Worm (Caenorhabditis elegans) whole organism, L1 larva: ENCODE results near the gene T24D5.2.

ENCODE experiments used
- C04F5.9 ChIP-seq: sonication (generic microtip); optimal IDR thresholded peaks from 2 replicates; lab custom pipeline; 2016; ENCODE audit warnings: missing genetic modification characterization, missing compliant biosample characterization
- C16A3.4 ChIP-seq: fragments of 150-350 bp; optimal IDR thresholded peaks from 2 replicates; lab custom pipeline; 2014; ENCODE audit warnings: missing biosample characterization, missing genetic modification characterization
- aha-1 ChIP-seq: fragments of 150-350 bp; optimal IDR thresholded peaks from 2 replicates; lab custom pipeline; 2014; ENCODE audit warnings: missing biosample characterization, missing genetic modification characterization
- alr-1 ChIP-seq: fragments of 200-800 bp; sonication (Bioruptor generic); optimal IDR thresholded peaks from 2 replicates; lab custom pipeline; 2018; ENCODE audit warnings: borderline replicate concordance, mild to moderate bottlenecking, missing genetic modification characterization, missing compliant biosample characterization
- ama-1 ChIP-seq: fragments of 150-350 bp; optimal IDR thresholded peaks from 2 replicates; lab custom pipeline; 2014
- ceh-63 ChIP-seq: fragments of 200-800 bp; sonication (Bioruptor generic); optimal IDR thresholded peaks from 2 replicates; lab custom pipeline; 2018; ENCODE audit warnings: mild to moderate bottlenecking, missing genetic modification characterization, missing compliant biosample characterization
- ceh-8 ChIP-seq: fragments of 200-800 bp; sonication (Bioruptor generic); optimal IDR thresholded peaks from 2 replicates; lab custom pipeline; 2018; ENCODE audit warnings: mild to moderate bottlenecking, missing genetic modification characterization, moderate library complexity, missing compliant biosample characterization
- ceh-88 ChIP-seq: fragments of 200-800 bp; sonication (Bioruptor generic); IDR thresholded peaks from 2 replicates; pipeline ENCODE4 v1.3.6; 2022; ENCODE audit warnings: missing genetic modification characterization, missing compliant biosample characterization
- ces-1 ChIP-seq: fragments of 150-350 bp; optimal IDR thresholded peaks from 2 replicates; lab custom pipeline; 2014; ENCODE audit warnings: missing biosample characterization, missing genetic modification reagents, missing genetic modification characterization
- efl-1 ChIP-seq, 4 experiments: fragments of 150-350 bp; optimal IDR thresholded peaks in 3 of 4; peaks in 1 of 4; 1 replicate in 1 of 4; 2 replicates in 3 of 4; lab custom pipeline; 2014; ENCODE audit warnings: missing biosample characterization in 2 of 4, missing genetic modification characterization in 2 of 4, missing genetic modification reagents in 2 of 4
- efl-3 ChIP-seq: fragments of 200-800 bp; sonication (Bioruptor generic); optimal IDR thresholded peaks from 2 replicates; lab custom pipeline; 2018; ENCODE audit warnings: mild to moderate bottlenecking, missing genetic modification characterization, missing compliant biosample characterization
- egl-27 ChIP-seq, 2 experiments: fragments of 150-350 bp in 1 of 2; sonication (generic microtip); optimal IDR thresholded peaks; 3 replicates each; lab custom pipeline; 2017 to 2018; ENCODE audit warnings: missing biosample characterization in 2 of 2, missing genetic modification characterization in 2 of 2, missing genetic modification reagents in 2 of 2
- ets-5 ChIP-seq: fragments of 200-800 bp; sonication (Bioruptor generic); IDR thresholded peaks from 2 replicates; pipeline ENCODE4 v1.3.6; 2022; ENCODE audit warnings: missing genetic modification characterization, missing compliant biosample characterization
- fkh-10 ChIP-seq: sonication (generic microtip); optimal IDR thresholded peaks from 2 replicates; lab custom pipeline; 2017; ENCODE audit warnings: missing biosample characterization, missing genetic modification reagents, missing genetic modification characterization
- fkh-8 ChIP-seq: sonication (generic microtip); optimal IDR thresholded peaks from 2 replicates; lab custom pipeline; 2016; ENCODE audit warnings: mild to moderate bottlenecking, missing genetic modification characterization, missing compliant biosample characterization
- fos-1 ChIP-seq: fragments of 150-350 bp; optimal IDR thresholded peaks from 2 replicates; lab custom pipeline; 2014; ENCODE audit warnings: missing biosample characterization, missing genetic modification characterization
- grh-1 ChIP-seq: fragments of 200-800 bp; sonication (Bioruptor generic); IDR thresholded peaks from 2 replicates; pipeline ENCODE4 v1.3.6; 2022; ENCODE audit warnings: missing genetic modification reagents, missing genetic modification characterization, missing compliant biosample characterization
- hlh-17 ChIP-seq: fragments of 200-800 bp; sonication (Bioruptor generic); optimal IDR thresholded peaks from 2 replicates; lab custom pipeline; 2018; ENCODE audit warnings: missing genetic modification characterization, mild to moderate bottlenecking, missing compliant biosample characterization, moderate library complexity, borderline replicate concordance
- hlh-4 ChIP-seq: sonication (generic microtip); optimal IDR thresholded peaks from 2 replicates; lab custom pipeline; 2016; ENCODE audit warnings: mild to moderate bottlenecking, missing genetic modification characterization, missing compliant biosample characterization
- isw-1 ChIP-seq: fragments of 200-800 bp; sonication (Bioruptor generic); IDR thresholded peaks from 2 replicates; pipeline ENCODE4 v1.3.6; 2022; ENCODE audit warnings: missing genetic modification characterization, missing compliant biosample characterization
- jun-1 ChIP-seq: fragments of 150-350 bp; optimal IDR thresholded peaks from 2 replicates; lab custom pipeline; 2014; ENCODE audit warnings: missing biosample characterization, missing genetic modification reagents, missing genetic modification characterization
- lin-14 ChIP-seq: fragments of 200-800 bp; sonication (Bioruptor generic); optimal IDR thresholded peaks from 2 replicates; lab custom pipeline; 2018; ENCODE audit warnings: mild to moderate bottlenecking, missing genetic modification characterization, moderate library complexity, missing compliant biosample characterization
- lin-39 ChIP-seq: fragments of 150-350 bp; optimal IDR thresholded peaks from 2 replicates; lab custom pipeline; 2014; ENCODE audit warnings: missing biosample characterization, missing genetic modification reagents, missing genetic modification characterization
- lir-3 ChIP-seq: sonication (generic microtip); optimal IDR thresholded peaks from 2 replicates; lab custom pipeline; 2016; ENCODE audit warnings: mild to moderate bottlenecking, missing genetic modification characterization, moderate library complexity, missing compliant biosample characterization; ENCODE audit not compliant: poor library complexity
- mab-9 ChIP-seq: fragments of 200-800 bp; sonication (Bioruptor generic); IDR thresholded peaks from 2 replicates; pipeline ENCODE4 v1.3.6; 2022; ENCODE audit warnings: missing genetic modification reagents, missing genetic modification characterization, missing compliant biosample characterization
- mdl-1 ChIP-seq, 2 experiments: fragments of 150-350 bp; optimal IDR thresholded peaks; 2 replicates each; lab custom pipeline; 2014 to 2017; ENCODE audit warnings: missing biosample characterization in 2 of 2, missing genetic modification characterization in 2 of 2, inconsistent platforms in 1 of 2
- mef-2 ChIP-seq: fragments of 150-350 bp; optimal IDR thresholded peaks from 2 replicates; lab custom pipeline; 2014; ENCODE audit warnings: missing biosample characterization, missing genetic modification characterization
- mep-1 ChIP-seq: fragments of 150-350 bp; optimal IDR thresholded peaks from 2 replicates; lab custom pipeline; 2014; ENCODE audit warnings: missing biosample characterization, missing genetic modification characterization
- nhr-11 ChIP-seq: fragments of 150-350 bp; optimal IDR thresholded peaks from 2 replicates; lab custom pipeline; 2014; ENCODE audit warnings: missing biosample characterization, missing genetic modification characterization
- nhr-12 ChIP-seq: sonication (generic microtip); optimal IDR thresholded peaks from 2 replicates; lab custom pipeline; 2017; ENCODE audit warnings: missing biosample characterization, missing genetic modification characterization
- nhr-20 ChIP-seq: sonication (generic microtip); optimal IDR thresholded peaks from 2 replicates; lab custom pipeline; 2016; ENCODE audit warnings: mild to moderate bottlenecking, missing genetic modification characterization, missing compliant biosample characterization
- nhr-47 ChIP-seq: sonication (generic microtip); optimal IDR thresholded peaks from 2 replicates; lab custom pipeline; 2016; ENCODE audit warnings: mild to moderate bottlenecking, missing genetic modification characterization, moderate library complexity, missing compliant biosample characterization
- nhr-71 ChIP-seq: sonication (generic microtip); optimal IDR thresholded peaks from 2 replicates; lab custom pipeline; 2016; ENCODE audit warnings: mild to moderate bottlenecking, missing genetic modification characterization, moderate library complexity, missing compliant biosample characterization
- nhr-76 ChIP-seq: sonication (generic microtip); optimal IDR thresholded peaks from 2 replicates; lab custom pipeline; 2017; ENCODE audit warnings: missing biosample characterization, missing genetic modification characterization
- nhr-77 ChIP-seq: fragments of 150-350 bp; optimal IDR thresholded peaks from 2 replicates; lab custom pipeline; 2014; ENCODE audit warnings: missing biosample characterization, missing genetic modification characterization
- nhr-84 ChIP-seq: sonication (generic microtip); optimal IDR thresholded peaks from 2 replicates; lab custom pipeline; 2017; ENCODE audit warnings: missing biosample characterization, missing genetic modification characterization
- nhr-85 ChIP-seq: sonication (generic microtip); peaks from one replicate; lab custom pipeline; 2016; ENCODE audit warnings: missing genetic modification characterization, inconsistent platforms, missing compliant biosample characterization
- pag-3 ChIP-seq: sonication (generic microtip); optimal IDR thresholded peaks from 2 replicates; lab custom pipeline; 2017; ENCODE audit warnings: missing genetic modification characterization, mild to moderate bottlenecking, missing compliant biosample characterization, antibody characterized with exemption, borderline replicate concordance; ENCODE audit not compliant: insufficient read depth
- snpc-4 ChIP-seq: fragments of 150-350 bp; optimal IDR thresholded peaks from 2 replicates; lab custom pipeline; 2014; ENCODE audit warnings: missing biosample characterization, missing genetic modification characterization
- sox-4 ChIP-seq: sonication (generic microtip); optimal IDR thresholded peaks from 2 replicates; lab custom pipeline; 2016; ENCODE audit warnings: missing genetic modification characterization, missing compliant biosample characterization
- sup-37 ChIP-seq: fragments of 200-800 bp; sonication (Bioruptor generic); optimal IDR thresholded peaks from 2 replicates; lab custom pipeline; 2018; ENCODE audit warnings: mild to moderate bottlenecking, missing genetic modification characterization, missing compliant biosample characterization
- swsn-7 ChIP-seq: sonication (generic microtip); optimal IDR thresholded peaks from 2 replicates; lab custom pipeline; 2016; ENCODE audit warnings: missing genetic modification characterization, missing compliant biosample characterization
- tlp-1 ChIP-seq: fragments of 150-350 bp; optimal IDR thresholded peaks from 2 replicates; lab custom pipeline; 2014; ENCODE audit warnings: missing biosample characterization, missing genetic modification characterization
- unc-130 ChIP-seq: fragments of 150-350 bp; optimal IDR thresholded peaks from 2 replicates; lab custom pipeline; 2017; ENCODE audit warnings: missing biosample characterization, missing genetic modification characterization, inconsistent platforms
- unc-30 ChIP-seq: sonication (generic microtip); optimal IDR thresholded peaks from 2 replicates; lab custom pipeline; 2017; ENCODE audit warnings: missing biosample characterization, missing genetic modification characterization
- unc-62 ChIP-seq: fragments of 150-350 bp; optimal IDR thresholded peaks from 2 replicates; lab custom pipeline; 2014; ENCODE audit warnings: missing biosample characterization, missing genetic modification reagents, missing genetic modification characterization
- vab-15 ChIP-seq: sonication (generic microtip); optimal IDR thresholded peaks from 2 replicates; lab custom pipeline; 2017; ENCODE audit warnings: missing genotype, mild to moderate bottlenecking, missing genetic modification characterization, missing compliant biosample characterization
- zag-1 ChIP-seq: fragments of 150-350 bp; optimal IDR thresholded peaks from 2 replicates; lab custom pipeline; 2014; ENCODE audit warnings: missing biosample characterization, missing genetic modification characterization

The T24D5.2 gene

DNA sequence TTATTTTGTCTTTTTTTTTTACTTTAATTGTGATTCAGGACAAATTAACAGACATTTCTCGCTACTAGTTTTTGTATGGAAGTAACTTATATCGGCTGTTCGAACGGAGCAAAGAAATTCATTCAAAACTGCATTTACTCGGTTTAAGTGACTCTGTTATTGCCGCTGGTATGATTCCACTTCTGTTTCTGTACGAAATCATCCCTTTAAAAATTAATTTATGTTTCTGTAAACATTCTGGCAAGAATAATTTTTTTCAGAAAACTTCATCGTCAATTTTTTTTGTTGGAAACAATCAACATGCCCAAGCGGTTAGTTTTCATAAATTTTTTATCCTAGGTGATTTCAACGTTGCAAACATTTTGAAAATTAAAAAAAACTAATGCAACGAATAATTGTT is 6.5 kb downstream of the T24D5.2 start, which contains the start of gene T24D5.3:
T24D5.3 (plus strand) TSS at position 301 of the 400 bp plus-strand sequence.
- TF ChIP-seq nhr-47 (tag; lab: Kevin White, UChicago) (no peak), sox-4 (tag; lab: Kevin White, UChicago) (no peak), alr-1 (tag; lab: Kevin White, UChicago) (no peak), unc-130 (tag; lab: Kevin White, UChicago) (no peak), nhr-20 (no peak), zag-1 (tag; lab: Kevin White, UChicago) (no peak), ceh-8 (GFP tag; lab: Kevin White, UChicago) (no peak), lin-39 (tag; lab: Kevin White, UChicago) (no peak), fkh-8 (tag; lab: Kevin White, UChicago) (no peak)

DNA sequence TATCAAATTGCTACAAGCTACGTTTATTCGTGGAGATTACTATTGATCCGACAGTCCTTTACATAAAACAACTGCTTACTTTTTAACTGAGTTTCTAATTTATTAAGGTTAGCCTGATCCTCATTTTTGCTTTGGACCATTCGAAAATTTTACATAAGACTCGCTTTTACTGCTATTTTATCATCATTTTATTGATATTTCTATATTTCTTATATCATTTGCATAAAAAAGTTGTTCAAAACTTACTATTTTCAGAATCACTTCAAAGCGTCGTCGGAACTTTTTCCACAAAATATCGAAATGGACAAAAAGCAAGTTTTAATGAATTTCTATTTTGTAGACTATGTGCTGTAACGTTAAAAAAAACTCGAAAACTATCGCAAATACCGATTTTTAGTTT is 11.8 kb downstream of the T24D5.2 start, which contains the start of gene T24D5.1:
T24D5.1 (plus strand) TSS at position 301 of the 400 bp plus-strand sequence.
- TF ChIP-seq grh-1 (no peak), sup-37 (no peak), nhr-85 (tag; lab: Kevin White, UChicago) (no peak), swsn-7 (tag; lab: Kevin White, UChicago) (no peak), lin-14 (no peak), tlp-1 (tag; lab: Kevin White, UChicago) (no peak), nhr-71 (tag; lab: Kevin White, UChicago) (no peak), ama-1 (lab: Kevin White, UChicago) (no peak), unc-62 (GFP tag; lab: Kevin White, UChicago) (no peak), efl-3 (GFP tag; lab: Kevin White, UChicago) (no peak), C16A3.4 (tag; lab: Kevin White, UChicago) (no peak), ets-5 (GFP tag; lab: Robert Waterston, UW) (no peak), ceh-63 (no peak), lir-3 (tag; lab: Kevin White, UChicago) (no peak), fkh-10 (GFP tag; lab: Kevin White, UChicago) (no peak), nhr-77 (tag; lab: Kevin White, UChicago) (no peak), mep-1 (tag; lab: Kevin White, UChicago) (no peak), nhr-20 (no peak)

DNA sequence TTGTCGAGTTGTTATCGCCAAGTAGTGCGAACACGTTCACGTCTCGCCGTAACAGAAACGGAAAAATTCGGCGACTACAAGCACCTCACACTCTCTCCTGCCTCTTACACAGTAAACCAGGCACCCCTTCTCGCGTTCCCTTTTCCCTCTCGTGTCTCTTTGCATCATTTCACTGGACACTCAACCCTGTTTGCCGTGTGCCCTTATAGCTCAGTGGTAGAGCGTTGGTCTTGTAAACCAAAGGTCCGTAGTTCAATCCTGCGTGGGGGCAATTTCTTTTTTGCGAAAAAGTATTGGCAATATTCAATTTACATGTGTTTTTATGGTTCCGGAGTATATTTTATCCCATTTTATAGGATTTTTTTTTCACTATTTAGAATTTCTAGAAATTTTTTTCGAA is 22.7 kb downstream of the T24D5.2 start:
- TF ChIP-seq lin-39 (tag; lab: Kevin White, UChicago), result no peak
- no peak for TF ChIP-seq aha-1 (tag; lab: Kevin White, UChicago)
- TF ChIP-seq ets-5 (GFP tag; lab: Robert Waterston, UW), result no peak
- TF ChIP-seq ceh-8 (GFP tag; lab: Kevin White, UChicago), result peak; percentile 41
- no peak for TF ChIP-seq ces-1
- TF ChIP-seq swsn-7 (tag; lab: Kevin White, UChicago), result peak; percentile 75
- TF ChIP-seq mab-9 (GFP tag; lab: Robert Waterston, UW), result peak; percentile 13; the same call in 1 of the 2 replicates
- TF ChIP-seq fos-1 (tag; lab: Kevin White, UChicago), result peak; percentile 38
- TF ChIP-seq nhr-84, result no peak
- peak; percentile 18 for TF ChIP-seq snpc-4 (tag; lab: Kevin White, UChicago)
- peak; percentile 83 for TF ChIP-seq mep-1 (tag; lab: Kevin White, UChicago)
- TF ChIP-seq nhr-76, result no peak
- no peak for TF ChIP-seq hlh-17 (GFP tag; lab: Kevin White, UChicago)
- TF ChIP-seq unc-30, result no peak
- no peak for TF ChIP-seq ceh-88 (GFP tag; lab: Robert Waterston, UW)
- no peak for TF ChIP-seq nhr-11 (tag; lab: Kevin White, UChicago)
- no peak for TF ChIP-seq egl-27 (tag; optimal IDR thresholded peaks at IDR 0.05; lab: Kevin White, UChicago)
- no peak for TF ChIP-seq pag-3
- no peak for TF ChIP-seq vab-15 (tag; lab: Kevin White, UChicago)
- no peak for TF ChIP-seq C04F5.9 (tag; lab: Kevin White, UChicago)
- no peak for TF ChIP-seq mef-2 (tag; lab: Kevin White, UChicago)
- peak; percentile 49 for TF ChIP-seq isw-1
- no peak for TF ChIP-seq nhr-12 (tag; lab: Kevin White, UChicago)
- no peak for TF ChIP-seq hlh-4
- no peak for TF ChIP-seq efl-3 (GFP tag; lab: Kevin White, UChicago)
- TF ChIP-seq nhr-71 (tag; lab: Kevin White, UChicago), result peak; percentile 76
- peak; percentile 70 for TF ChIP-seq jun-1 (tag; lab: Kevin White, UChicago)
- TF ChIP-seq zag-1 (tag; lab: Kevin White, UChicago), result no peak
- peak in 1 of 2 experiments; percentile 62 for TF ChIP-seq mdl-1 (tag; optimal IDR thresholded peaks at IDR 0.05; lab: Kevin White, UChicago)
- peak; percentile 80 for TF ChIP-seq nhr-47 (tag; lab: Kevin White, UChicago)
- TF ChIP-seq sup-37, result no peak
- no peak for TF ChIP-seq ceh-63
- TF ChIP-seq efl-1 (optimal IDR thresholded peaks at IDR 0.05; lab: Kevin White, UChicago), result peak; percentile 28 to 36
- TF ChIP-seq efl-1 (GFP tag; optimal IDR thresholded peaks at IDR 0.05 in 1 of 2; lab: Kevin White, UChicago), result peak in 1 of 2 experiments; percentile 95
